Worm (Caenorhabditis elegans): Measurements from ENCODE around the gene delm-1.

The delm-1 gene

DNA sequence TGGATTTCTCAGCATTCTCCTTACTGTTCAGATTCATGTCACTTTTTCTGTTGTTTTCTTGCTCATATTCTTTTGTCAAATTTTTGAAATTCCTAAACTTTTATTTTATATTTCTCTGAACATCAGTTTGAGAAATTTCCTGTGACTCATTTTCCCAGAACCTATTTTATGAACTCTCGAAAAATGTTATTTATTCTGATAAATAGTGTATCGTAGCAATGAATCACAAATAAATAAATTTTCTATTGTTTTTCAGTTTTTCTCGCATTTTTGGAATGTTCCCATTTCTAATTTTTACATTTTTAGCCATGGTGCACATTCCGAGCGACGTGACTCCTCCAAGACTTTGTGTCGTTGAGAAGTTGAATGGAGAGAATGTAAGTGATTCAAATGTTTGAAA is 16.5 kb downstream of the delm-1 start, which contains the start of gene nrfl-1:
nrfl-1 (plus strand) TSS at position 301 of the 400 bp plus-strand sequence.
- TF ChIP-seq nhr-179 (tag; optimal IDR thresholded peaks at IDR 0.05) (no peak), attf-3 (GFP tag; conservative IDR thresholded peaks at IDR 0.05) (no peak), B0261.1 (tag; optimal IDR thresholded peaks at IDR 0.05) (no peak), pbrm-1 (GFP tag; IDR thresholded peaks at IDR 0.05) (no peak), bed-2 (GFP tag; IDR thresholded peaks at IDR 0.05) (no peak), Y67H2A.10 (GFP tag; conservative IDR thresholded peaks at IDR 0.05) (no peak), lag-1 (GFP tag; IDR thresholded peaks at IDR 0.05) (no peak), gei-17 (GFP tag; optimal IDR thresholded peaks at IDR 0.05) (no peak)

DNA sequence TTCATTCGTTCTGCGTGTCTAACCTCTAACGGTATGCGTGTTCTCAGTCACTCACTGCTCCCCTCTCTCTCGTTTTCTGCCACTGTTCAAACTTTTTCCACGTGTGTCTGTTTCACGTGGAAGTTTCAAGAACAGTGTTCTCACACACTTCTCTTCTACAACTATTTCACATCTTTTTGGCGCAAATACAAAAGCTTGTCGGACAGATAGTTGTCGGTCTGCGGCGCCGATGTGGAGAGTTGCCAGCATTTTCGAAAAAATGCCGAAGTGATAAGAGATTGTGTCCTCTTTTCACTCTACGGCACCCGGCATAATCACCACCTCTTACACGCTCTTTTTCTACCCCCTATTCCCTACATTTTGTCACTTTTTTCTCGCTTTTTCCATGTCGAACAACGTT is 16.9 kb downstream of the delm-1 start:
- peak; percentile 25 for TF ChIP-seq attf-5 (GFP tag; optimal IDR thresholded peaks at IDR 0.05)
- TF ChIP-seq cebp-2 (GFP tag; IDR thresholded peaks at IDR 0.05) = 0 out of 2 replicates have a peak, but pooled peaks have one; percentile 69
- peak; percentile 12; the same call in 1 of the 2 replicates for TF ChIP-seq let-526 (GFP tag; IDR thresholded peaks at IDR 0.05)
- no peak for TF ChIP-seq F49E8.2 (tag; optimal IDR thresholded peaks at IDR 0.05; ENCODE audit: insufficient read depth)
- TF ChIP-seq pbrm-1 (GFP tag; IDR thresholded peaks at IDR 0.05) = no peak
- TF ChIP-seq xnd-1 (tag; optimal IDR thresholded peaks at IDR 0.05) = no peak
- no peak for TF ChIP-seq egl-44 (GFP tag; IDR thresholded peaks at IDR 0.05)
- no peak for TF ChIP-seq F33H1.4 (GFP tag; IDR thresholded peaks at IDR 0.05)
- peak; percentile 41 to 86 for TF ChIP-seq let-607 (tag; optimal IDR thresholded peaks at IDR 0.05)
- no peak for TF ChIP-seq lin-40 (tag; optimal IDR thresholded peaks at IDR 0.05)
- TF ChIP-seq nhr-80 (tag; optimal IDR thresholded peaks at IDR 0.05) = peak; percentile 85
- no peak for TF ChIP-seq ztf-26 (tag; optimal IDR thresholded peaks at IDR 0.05)
- no peak for TF ChIP-seq ztf-28 (GFP tag; IDR thresholded peaks at IDR 0.05)
- TF ChIP-seq D2030.7 (GFP tag; IDR thresholded peaks at IDR 0.05) = no peak
- no peak for TF ChIP-seq F37B4.10 (GFP tag; IDR thresholded peaks at IDR 0.05)
- no peak for TF ChIP-seq attf-3 (GFP tag; conservative IDR thresholded peaks at IDR 0.05)
- TF ChIP-seq unc-130 (GFP tag; optimal IDR thresholded peaks at IDR 0.05) = no peak
- TF ChIP-seq sdz-38 (tag; optimal IDR thresholded peaks at IDR 0.05) = no peak
- TF ChIP-seq ccch-3 (GFP tag; optimal IDR thresholded peaks at IDR 0.05) = no peak

ce11 chrIV:9117700-9118099 is 17.6 kb downstream of the delm-1 start:
- TF ChIP-seq egl-18 (GFP tag; IDR thresholded peaks at IDR 0.05) = no peak
- no peak for TF ChIP-seq madf-6 (GFP tag; IDR thresholded peaks at IDR 0.05)
- no peak for TF ChIP-seq ceh-40 (GFP tag; IDR thresholded peaks at IDR 0.05)
- TF ChIP-seq lin-35 (GFP tag; optimal IDR thresholded peaks at IDR 0.05) = no peak
- TF ChIP-seq ztf-22 (GFP tag; optimal IDR thresholded peaks at IDR 0.05) = no peak
- TF ChIP-seq atf-7 (tag; optimal IDR thresholded peaks at IDR 0.05) = no peak

DNA sequence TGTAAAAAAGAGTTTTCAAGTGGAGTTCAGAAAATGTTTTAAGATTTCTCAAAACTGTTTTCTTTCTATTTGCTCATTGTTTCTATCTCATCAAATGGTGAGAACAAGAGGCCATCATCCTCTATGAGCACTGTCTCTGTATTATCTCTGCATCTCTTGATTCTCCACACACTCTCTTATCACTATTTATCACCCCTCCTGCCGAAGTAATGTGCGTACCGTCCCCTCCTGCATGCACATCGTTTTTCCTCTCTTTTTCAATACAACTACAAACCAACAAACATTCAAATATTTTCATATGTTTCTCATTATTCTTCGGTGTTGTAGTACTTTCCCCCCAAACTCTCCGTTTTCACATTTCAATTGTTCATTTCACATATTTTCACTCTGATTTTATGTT is 18.8 kb downstream of the delm-1 start:
- TF ChIP-seq ekl-4 (GFP tag; IDR thresholded peaks at IDR 0.05) = no peak
- peak; percentile 71 for TF ChIP-seq nhr-80 (tag; optimal IDR thresholded peaks at IDR 0.05)

- TF ChIP-seq hrde-1 (tag; optimal IDR thresholded peaks at IDR 0.05; ENCODE audit: borderline replicate concordance) = no peak
- TF ChIP-seq hlh-26 (GFP tag; conservative IDR thresholded peaks at IDR 0.05) = no peak
- no peak for TF ChIP-seq nhr-27 (tag; optimal IDR thresholded peaks at IDR 0.05)
Observed at ce11 chrIV:9114078-9114477, 21.2 kb downstream of the delm-1 start.

All from whole organism, young adult.